Fruit fly (Drosophila melanogaster) whole organism: Measurements from ENCODE around the gene Rfk.

Experiments
- CG8478 ChIP-seq: fragments of >200 bp; optimal IDR thresholded peaks from 2 replicates; lab custom pipeline; 2018; ENCODE audit warnings: inconsistent platforms
- Dll ChIP-seq: fragments of >200 bp; optimal IDR thresholded peaks from 2 replicates; lab custom pipeline; 2017
- EcR ChIP-seq, 2 experiments: fragments of >200 bp; optimal IDR thresholded peaks; 2 replicates each; lab custom pipeline; 2017; ENCODE audit warnings: missing biosample characterization in 2 of 2, missing genetic modification characterization in 2 of 2, missing genetic modification reagents in 2 of 2
- pan ChIP-seq: fragments of >200 bp; optimal IDR thresholded peaks from 2 replicates; lab custom pipeline; 2017
- psq ChIP-seq: fragments of >200 bp; optimal IDR thresholded peaks from 2 replicates; lab custom pipeline; 2017
- usp ChIP-seq: fragments of >200 bp; optimal IDR thresholded peaks from 2 replicates; lab custom pipeline; 2017; ENCODE audit warnings: missing biosample characterization, missing genetic modification characterization, mixed read lengths

DNA sequence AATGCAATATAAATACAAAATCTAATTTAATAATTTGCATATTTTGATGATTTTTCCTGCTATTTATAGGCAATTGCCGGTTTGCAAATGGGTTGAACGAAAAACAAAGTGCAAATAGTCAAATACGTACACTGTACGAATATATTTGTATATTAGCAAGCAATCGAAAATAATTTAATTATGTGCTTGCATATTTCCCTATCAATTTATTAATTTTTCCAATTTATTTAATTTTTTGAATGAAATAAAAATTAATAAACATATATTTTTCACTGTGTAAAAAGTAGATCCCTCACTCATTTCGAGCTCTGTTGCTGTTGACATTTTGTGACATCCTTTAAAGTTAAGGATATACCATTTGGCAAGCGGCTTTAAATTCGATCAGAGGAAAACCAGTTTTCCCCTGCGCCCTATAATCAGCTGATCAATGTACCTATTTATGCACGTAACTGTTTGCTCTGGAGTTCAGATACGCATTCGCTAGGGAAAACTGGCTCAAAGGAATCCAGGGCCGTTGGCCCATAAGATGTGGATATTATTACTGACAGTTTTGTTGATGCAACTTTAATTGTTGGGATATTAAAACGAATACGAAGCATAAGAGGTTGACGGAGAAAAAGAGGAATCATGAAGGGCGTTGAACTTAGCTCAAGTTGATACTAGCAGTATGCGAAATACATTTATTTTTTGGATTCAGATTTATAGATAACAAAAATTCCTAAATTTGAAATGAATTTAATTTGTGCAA is 40.1 kb upstream of the Rfk start:
- TF ChIP-seq pan (lab: Kevin White, UChicago) (no peak), Dll (lab: Kevin White, UChicago) (no peak), psq (lab: Kevin White, UChicago) (no peak), EcR (GFP tag; optimal IDR thresholded peaks at IDR 0.05; lab: Kevin White, UChicago) (no peak), usp (no peak), CG8478 (lab: Kevin White, UChicago) (no peak)
